Fruit fly (Drosophila melanogaster) whole organism, embryonic: ENCODE data around the gene CG15534.

Experiments used
- Adf1 ChIP-seq: fragments of 200-800 bp; sonication (Bioruptor generic); IDR thresholded peaks from 2 replicates; pipeline ENCODE4 v1.3.6; 2022; ENCODE audit warnings: missing biosample characterization, missing genetic modification characterization
- Bgb ChIP-seq: fragments of 200-800 bp; sonication (Bioruptor generic); IDR thresholded peaks from 2 replicates; pipeline ENCODE4 v1.3.6; 2022; ENCODE audit warnings: missing biosample characterization, missing genetic modification characterization; ENCODE audit not compliant: partially characterized antibody
- CG10366 ChIP-seq: fragments of 200-800 bp; sonication (Bioruptor generic); IDR thresholded peaks from 2 replicates; pipeline ENCODE4 v1.3.6; 2022; ENCODE audit warnings: missing biosample characterization, missing genetic modification characterization
- CG10431 ChIP-seq: fragments of 200-800 bp; sonication (Bioruptor generic); optimal IDR thresholded peaks from 3 replicates; lab custom pipeline; 2018; ENCODE audit warnings: missing biosample characterization, mild to moderate bottlenecking, missing genetic modification characterization
- CG12744 ChIP-seq: fragments of 200-800 bp; sonication (Bioruptor generic); optimal IDR thresholded peaks from 2 replicates; lab custom pipeline; 2016; ENCODE audit warnings: missing biosample characterization, missing genetic modification characterization
- CG13296 ChIP-seq: fragments of 200-800 bp; sonication (Bioruptor generic); optimal IDR thresholded peaks from 3 replicates; lab custom pipeline; 2018; ENCODE audit warnings: missing biosample characterization, mild to moderate bottlenecking, missing genetic modification characterization
- CG14667 ChIP-seq: fragments of 200-800 bp; sonication (Bioruptor generic); IDR thresholded peaks from 2 replicates; pipeline ENCODE4 v1.3.6; 2022; ENCODE audit warnings: missing biosample characterization, missing genetic modification characterization
- CG14965 ChIP-seq: fragments of 200-800 bp; sonication (Bioruptor generic); optimal IDR thresholded peaks from 2 replicates; lab custom pipeline; 2016; ENCODE audit warnings: missing biosample characterization, missing genetic modification characterization, borderline replicate concordance
- CG15073 ChIP-seq: fragments of 200-800 bp; sonication (Bioruptor generic); optimal IDR thresholded peaks from 2 replicates; lab custom pipeline; 2016; ENCODE audit warnings: missing biosample characterization, missing genetic modification characterization
- CG17829 ChIP-seq: fragments of 200-800 bp; optimal IDR thresholded peaks from 2 replicates; lab custom pipeline; 2019; ENCODE audit warnings: missing biosample characterization, mild to moderate bottlenecking, missing genetic modification characterization, moderate library complexity
- CG18262 ChIP-seq: fragments of 200-800 bp; optimal IDR thresholded peaks from 3 replicates; lab custom pipeline; 2019; ENCODE audit warnings: missing biosample characterization, mild to moderate bottlenecking, missing genetic modification characterization, moderate library complexity
- CG30020 ChIP-seq: fragments of 200-800 bp; optimal IDR thresholded peaks from 2 replicates; lab custom pipeline; 2019; ENCODE audit warnings: missing biosample characterization, mild to moderate bottlenecking, missing genetic modification characterization, moderate library complexity
- CG3163 ChIP-seq: fragments of 200-800 bp; sonication (Bioruptor generic); optimal IDR thresholded peaks from 3 replicates; lab custom pipeline; 2016; ENCODE audit warnings: missing biosample characterization, missing genetic modification characterization
- CG32772 ChIP-seq: fragments of 200-800 bp; sonication (Bioruptor generic); IDR thresholded peaks from 2 replicates; pipeline ENCODE4 v1.3.6; 2022; ENCODE audit warnings: missing biosample characterization, missing genetic modification characterization
- CG33213 ChIP-seq: fragments of 200-800 bp; sonication (Bioruptor generic); optimal IDR thresholded peaks from 3 replicates; lab custom pipeline; 2016; ENCODE audit warnings: missing biosample characterization, missing genetic modification characterization
- CG42726 ChIP-seq: fragments of 200-800 bp; sonication (Bioruptor generic); IDR thresholded peaks from 2 replicates; pipeline ENCODE4 v1.3.6; 2022; ENCODE audit warnings: missing biosample characterization, missing genetic modification characterization; ENCODE audit not compliant: partially characterized antibody
- CG43689 ChIP-seq: fragments of 200-800 bp; sonication (Bioruptor generic); IDR thresholded peaks from 2 replicates; pipeline ENCODE4 v1.3.6; 2022; ENCODE audit warnings: missing biosample characterization, missing genetic modification characterization
- CG6175 ChIP-seq: fragments of 200-800 bp; sonication (Bioruptor generic); IDR thresholded peaks from 3 replicates; pipeline ENCODE4 v1.3.6; 2022; ENCODE audit warnings: missing biosample characterization, missing genetic modification characterization
- CG6854 ChIP-seq: fragments of 200-800 bp; sonication (Bioruptor generic); optimal IDR thresholded peaks from 3 replicates; lab custom pipeline; 2017; ENCODE audit warnings: missing biosample characterization, mild to moderate bottlenecking, missing genetic modification characterization
- CG7372 ChIP-seq: fragments of 200-800 bp; sonication (Bioruptor generic); IDR thresholded peaks from 2 replicates; pipeline ENCODE4 v1.3.6; 2022; ENCODE audit warnings: missing biosample characterization, missing genetic modification characterization
- CG7987 ChIP-seq: fragments of 200-800 bp; sonication (Bioruptor generic); optimal IDR thresholded peaks from 2 replicates; lab custom pipeline; 2018; ENCODE audit warnings: missing biosample characterization, mild to moderate bottlenecking, missing genetic modification characterization, moderate library complexity
- CTCF ChIP-seq: fragments of 200-800 bp; sonication (Bioruptor generic); optimal IDR thresholded peaks from 2 replicates; lab custom pipeline; 2017; ENCODE audit warnings: missing biosample characterization, mild to moderate bottlenecking, missing genetic modification characterization, moderate library complexity
- Deaf1 ChIP-seq: fragments of 200-800 bp; optimal IDR thresholded peaks from 3 replicates; lab custom pipeline; 2019; ENCODE audit warnings: missing biosample characterization, mild to moderate bottlenecking, missing genetic modification characterization, moderate library complexity
- Fer1 ChIP-seq: fragments of 200-800 bp; sonication (Bioruptor generic); optimal IDR thresholded peaks from 2 replicates; lab custom pipeline; 2017; ENCODE audit warnings: missing biosample characterization, mild to moderate bottlenecking, missing genetic modification characterization
- Fer3 ChIP-seq: fragments of 200-800 bp; sonication (Bioruptor generic); optimal IDR thresholded peaks from 2 replicates; lab custom pipeline; 2018; ENCODE audit warnings: missing biosample characterization, mild to moderate bottlenecking, missing genetic modification characterization, moderate library complexity
- Hr78 ChIP-seq, 2 experiments: fragments of 200-800 bp in 1 of 2; fragments of >200 bp in 1 of 2; sonication (Bioruptor generic) in 1 of 2; optimal IDR thresholded peaks; 2 replicates each; lab custom pipeline; 2017 to 2019; ENCODE audit warnings: missing biosample characterization in 2 of 2, missing genetic modification characterization in 2 of 2, mild to moderate bottlenecking in 1 of 2, moderate library complexity in 1 of 2
- NC2β ChIP-seq: fragments of 200-800 bp; sonication (Bioruptor generic); optimal IDR thresholded peaks from 2 replicates; lab custom pipeline; 2016; ENCODE audit warnings: missing biosample characterization, missing genetic modification characterization
- Nf-YB ChIP-seq: fragments of 200-800 bp; sonication (Bioruptor generic); optimal IDR thresholded peaks from 3 replicates; lab custom pipeline; 2019; ENCODE audit warnings: missing biosample characterization, mild to moderate bottlenecking, missing genetic modification characterization, moderate library complexity
- Nf-YC ChIP-seq: fragments of 200-800 bp; optimal IDR thresholded peaks from 3 replicates; lab custom pipeline; 2019; ENCODE audit warnings: missing biosample characterization, mild to moderate bottlenecking, missing genetic modification characterization, moderate library complexity
- Opbp ChIP-seq: fragments of 200-800 bp; sonication (Bioruptor generic); IDR thresholded peaks from 3 replicates; pipeline ENCODE4 v1.3.6; 2022; ENCODE audit warnings: missing biosample characterization, missing genetic modification characterization; ENCODE audit not compliant: partially characterized antibody
- Ssrp ChIP-seq: fragments of 200-800 bp; sonication (Bioruptor generic); optimal IDR thresholded peaks from 2 replicates; lab custom pipeline; 2018; ENCODE audit warnings: missing biosample characterization, mild to moderate bottlenecking, missing genetic modification characterization, moderate library complexity
- TFAM ChIP-seq: fragments of 200-800 bp; sonication (Bioruptor generic); optimal IDR thresholded peaks from 2 replicates; lab custom pipeline; 2017; ENCODE audit warnings: missing biosample characterization, missing genetic modification characterization, inconsistent platforms
- bowl ChIP-seq: fragments of 200-800 bp; sonication (Bioruptor generic); IDR thresholded peaks from 2 replicates; pipeline ENCODE4 v1.3.6; 2022; ENCODE audit warnings: missing biosample characterization, missing genetic modification characterization
- cato ChIP-seq: fragments of 200-800 bp; sonication (Bioruptor generic); optimal IDR thresholded peaks from 2 replicates; lab custom pipeline; 2016; ENCODE audit warnings: missing biosample characterization, missing genetic modification characterization, borderline replicate concordance
- caup ChIP-seq: fragments of 200-800 bp; sonication (Bioruptor generic); optimal IDR thresholded peaks from 3 replicates; lab custom pipeline; 2017; ENCODE audit warnings: missing biosample characterization, mild to moderate bottlenecking, missing genetic modification characterization, moderate library complexity; ENCODE audit not compliant: severe bottlenecking
- chinmo ChIP-seq: fragments of 200-800 bp; sonication (Bioruptor generic); IDR thresholded peaks from 4 replicates; pipeline ENCODE4 v1.3.6; 2022; ENCODE audit warnings: missing biosample characterization, missing genetic modification characterization; ENCODE audit not compliant: partially characterized antibody
- dan ChIP-seq: fragments of 200-800 bp; sonication (Bioruptor generic); IDR thresholded peaks from 2 replicates; pipeline ENCODE4 v1.3.6; 2022; ENCODE audit warnings: missing biosample characterization, missing genetic modification characterization
- dm ChIP-seq: fragments of 200-800 bp; sonication (Bioruptor generic); optimal IDR thresholded peaks from 3 replicates; lab custom pipeline; 2016; ENCODE audit warnings: missing biosample characterization, missing genetic modification characterization
- fd96Cb ChIP-seq: fragments of 200-800 bp; sonication (Bioruptor generic); optimal IDR thresholded peaks from 2 replicates; lab custom pipeline; 2018; ENCODE audit warnings: missing biosample characterization, mild to moderate bottlenecking, missing genetic modification characterization, moderate library complexity
- hbn ChIP-seq: fragments of 200-800 bp; sonication (Bioruptor generic); IDR thresholded peaks from 2 replicates; pipeline ENCODE4 v1.3.6; 2022; ENCODE audit warnings: missing biosample characterization, missing genetic modification characterization; ENCODE audit not compliant: partially characterized antibody
- jigr1 ChIP-seq: fragments of 200-800 bp; sonication (Bioruptor generic); IDR thresholded peaks from 3 replicates; pipeline ENCODE4 v1.3.6; 2022; ENCODE audit warnings: missing biosample characterization, missing genetic modification characterization
- luna ChIP-seq: fragments of 200-800 bp; sonication (Bioruptor generic); optimal IDR thresholded peaks from 2 replicates; lab custom pipeline; 2016; ENCODE audit warnings: missing biosample characterization, missing genetic modification characterization
- mirr ChIP-seq: fragments of 200-800 bp; sonication (Bioruptor generic); optimal IDR thresholded peaks from 3 replicates; lab custom pipeline; 2018; ENCODE audit warnings: missing biosample characterization, mild to moderate bottlenecking, missing genetic modification characterization
- pum ChIP-seq: fragments of 200-800 bp; sonication (Bioruptor generic); optimal IDR thresholded peaks from 2 replicates; lab custom pipeline; 2016; ENCODE audit warnings: missing biosample characterization, missing genetic modification characterization
- ranshi ChIP-seq: fragments of 200-800 bp; sonication (Bioruptor generic); IDR thresholded peaks from 2 replicates; pipeline ENCODE4 v1.3.6; 2022; ENCODE audit warnings: missing biosample characterization, missing genetic modification characterization
- sens-2 ChIP-seq: fragments of 200-800 bp; sonication (Bioruptor generic); IDR thresholded peaks from 2 replicates; pipeline ENCODE4 v1.3.6; 2022; ENCODE audit warnings: missing biosample characterization, missing genetic modification characterization
- so ChIP-seq: fragments of 200-800 bp; sonication (Bioruptor generic); IDR thresholded peaks from 3 replicates; pipeline ENCODE4 v1.3.6; 2022; ENCODE audit warnings: missing biosample characterization, missing genetic modification characterization
- tx ChIP-seq: fragments of 200-800 bp; sonication (Bioruptor generic); optimal IDR thresholded peaks from 2 replicates; lab custom pipeline; 2016; ENCODE audit warnings: missing biosample characterization, missing genetic modification characterization
- usp ChIP-seq: fragments of >200 bp; optimal IDR thresholded peaks from 2 replicates; lab custom pipeline; 2017; ENCODE audit warnings: missing biosample characterization, missing genetic modification characterization

CG15534 gene

DNA sequence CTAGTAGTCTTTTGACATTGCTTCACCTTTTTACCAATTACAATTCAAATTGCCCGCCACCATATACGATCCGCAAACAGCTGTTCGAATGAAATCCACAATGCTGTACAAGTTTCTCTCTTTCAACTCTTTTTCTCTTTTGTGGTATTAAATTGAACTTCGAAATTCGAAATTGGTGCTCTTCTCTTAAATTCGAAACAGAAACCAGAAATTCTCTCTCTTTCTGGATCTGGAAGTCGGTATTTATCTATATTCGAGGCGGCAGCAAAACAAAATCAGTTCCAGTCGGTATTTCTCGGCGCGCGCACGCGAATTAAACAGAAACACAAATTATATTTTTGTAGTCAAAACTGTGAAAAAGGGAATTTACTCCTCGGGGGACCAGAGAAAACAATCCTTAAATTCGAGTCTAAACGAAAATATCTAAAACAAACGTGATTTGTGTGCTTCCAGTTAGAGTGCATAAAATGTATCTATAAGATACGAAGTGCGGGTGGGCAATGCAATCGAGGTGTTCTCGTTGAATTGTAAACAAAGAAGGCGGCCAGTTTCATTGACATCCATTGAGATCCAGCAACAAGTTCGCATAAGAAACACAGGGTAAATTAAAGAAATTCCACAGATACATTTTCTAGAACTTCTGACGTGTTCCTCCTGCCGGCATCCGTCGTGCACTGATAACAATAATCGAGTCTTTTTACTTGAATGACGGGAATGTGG lies 34.1 kb downstream of the CG15534 start, which contains the start of gene PH4alphaEFB (continued):
- TF ChIP-seq caup = no peak
- TF ChIP-seq so (GFP tag; lab: Robert Waterston, UW) = peak; percentile 10; the same call in 1 of the 3 replicates
- peak; percentile 33; the same call in 1 of the 2 replicates for TF ChIP-seq sens-2 (GFP tag; lab: Robert Waterston, UW)
- TF ChIP-seq ranshi (GFP tag; lab: Robert Waterston, UW) = no peak
- no peak for TF ChIP-seq jigr1 (GFP tag; lab: Robert Waterston, UW)
- no peak for TF ChIP-seq CG43689
- 0 out of 3 replicates have a peak, but pooled peaks have one; percentile 22 for TF ChIP-seq Opbp (GFP tag; lab: Robert Waterston, UW)
- TF ChIP-seq CG6175 (GFP tag; lab: Robert Waterston, UW) = no peak
- peak in 1 of 2 experiments; percentile 3 for TF ChIP-seq Hr78 (GFP tag; optimal IDR thresholded peaks at IDR 0.05; lab: Kevin White, UChicago)
- no peak for TF ChIP-seq tx
- TF ChIP-seq CG15073 = no peak
- TF ChIP-seq CG32772 (GFP tag; lab: Robert Waterston, UW) = no peak
- peak; percentile 27; the same call in 1 of the 2 replicates for TF ChIP-seq hbn
- no peak for TF ChIP-seq CG33213 (GFP tag; lab: Kevin White, UChicago)
- no peak for TF ChIP-seq CG12744 (GFP tag; lab: Kevin White, UChicago)
- TF ChIP-seq CG14965 = no peak
- TF ChIP-seq CG10431 (GFP tag; lab: Kevin White, UChicago) = peak; percentile 5
- peak; percentile 8 for TF ChIP-seq CG7987
- TF ChIP-seq CG14667 (GFP tag; lab: Robert Waterston, UW) = no peak
- peak; percentile 59 for TF ChIP-seq Deaf1 (tag; lab: Kevin White, UChicago)
- no peak for TF ChIP-seq dan (GFP tag; lab: Robert Waterston, UW)
- TF ChIP-seq Ssrp (tag; lab: Kevin White, UChicago) = no peak
- TF ChIP-seq bowl (GFP tag; lab: Robert Waterston, UW) = no peak
- peak; percentile 1 for TF ChIP-seq CG18262 (tag; lab: Kevin White, UChicago)
- TF ChIP-seq CG13296 (GFP tag; lab: Kevin White, UChicago) = peak; percentile 6
- no peak; the same call in 1 of the 2 replicates for TF ChIP-seq Adf1 (GFP tag; lab: Robert Waterston, UW)
- TF ChIP-seq CG10366 (GFP tag; lab: Robert Waterston, UW) = no peak
- no peak for TF ChIP-seq CG7372 (GFP tag; lab: Robert Waterston, UW)
- TF ChIP-seq mirr (GFP tag; lab: Kevin White, UChicago) = peak; percentile 14
- TF ChIP-seq CG17829 (tag; lab: Kevin White, UChicago) = peak; percentile 25
- TF ChIP-seq Bgb (GFP tag; lab: Robert Waterston, UW) = peak; percentile 47; the same call in 1 of the 2 replicates
- no peak for TF ChIP-seq CG6854 (GFP tag; lab: Kevin White, UChicago)
- TF ChIP-seq dm (GFP tag; lab: Kevin White, UChicago) = no peak
- TF ChIP-seq CG42726 (GFP tag; lab: Robert Waterston, UW) = no peak
- TF ChIP-seq CG30020 (tag; lab: Kevin White, UChicago) = peak; percentile 7
- TF ChIP-seq cato (GFP tag; lab: Kevin White, UChicago) = no peak
- no peak for TF ChIP-seq NC2β (GFP tag; lab: Kevin White, UChicago)
- no peak for TF ChIP-seq TFAM (GFP tag; lab: Kevin White, UChicago)
- TF ChIP-seq pum (GFP tag; lab: Kevin White, UChicago) = no peak
- no peak for TF ChIP-seq fd96Cb (tag; lab: Kevin White, UChicago)
- peak; percentile 56; the same call in 1 of the 4 replicates for TF ChIP-seq chinmo (GFP tag; lab: Robert Waterston, UW)
- TF ChIP-seq CTCF (GFP tag; lab: Kevin White, UChicago) = peak; percentile 1
- TF ChIP-seq CG3163 (GFP tag; lab: Kevin White, UChicago) = peak; percentile 99
- no peak for TF ChIP-seq Fer3 (tag; lab: Kevin White, UChicago)
- no peak for TF ChIP-seq luna (GFP tag; lab: Kevin White, UChicago)
- no peak for TF ChIP-seq Nf-YB (GFP tag; lab: Kevin White, UChicago)
- TF ChIP-seq usp (GFP tag; lab: Kevin White, UChicago) = no peak
- TF ChIP-seq Fer1 (GFP tag; lab: Kevin White, UChicago) = peak; percentile 45
- TF ChIP-seq Nf-YC (tag; lab: Kevin White, UChicago) = peak; percentile 34
